Worm (Caenorhabditis elegans) whole organism, L1 larva: ENCODE data around the gene F55C12.6.

Experiments
- C16A3.4 ChIP-seq: fragments of 150-350 bp; optimal IDR thresholded peaks from 2 replicates; lab custom pipeline; 2014; ENCODE audit warnings: missing biosample characterization, missing genetic modification characterization
- C34B4.2 ChIP-seq: sonication (generic microtip); optimal IDR thresholded peaks from 2 replicates; lab custom pipeline; 2017; ENCODE audit warnings: mild to moderate bottlenecking, missing genetic modification characterization, missing compliant biosample characterization
- alr-1 ChIP-seq: fragments of 200-800 bp; sonication (Bioruptor generic); optimal IDR thresholded peaks from 2 replicates; lab custom pipeline; 2018; ENCODE audit warnings: borderline replicate concordance, mild to moderate bottlenecking, missing genetic modification characterization, missing compliant biosample characterization
- blmp-1 ChIP-seq: fragments of 150-350 bp; optimal IDR thresholded peaks from 2 replicates; lab custom pipeline; 2014; ENCODE audit warnings: missing biosample characterization, missing genetic modification characterization
- ceh-90 ChIP-seq: sonication (generic microtip); optimal IDR thresholded peaks from 2 replicates; lab custom pipeline; 2016; ENCODE audit warnings: missing genetic modification characterization, missing compliant biosample characterization
- dpl-1 ChIP-seq, 3 experiments: fragments of 150-350 bp in 2 of 3; sonication (generic microtip) in 1 of 3; optimal IDR thresholded peaks; 2 replicates each; lab custom pipeline; 2014 to 2017; ENCODE audit warnings: missing biosample characterization in 3 of 3, missing genetic modification characterization in 3 of 3, missing genetic modification reagents in 3 of 3
- efl-1 ChIP-seq, 4 experiments: fragments of 150-350 bp; optimal IDR thresholded peaks in 3 of 4; peaks in 1 of 4; 1 replicate in 1 of 4; 2 replicates in 3 of 4; lab custom pipeline; 2014; ENCODE audit warnings: missing biosample characterization in 2 of 4, missing genetic modification characterization in 2 of 4, missing genetic modification reagents in 2 of 4
- efl-3 ChIP-seq: fragments of 200-800 bp; sonication (Bioruptor generic); optimal IDR thresholded peaks from 2 replicates; lab custom pipeline; 2018; ENCODE audit warnings: mild to moderate bottlenecking, missing genetic modification characterization, missing compliant biosample characterization
- egl-27 ChIP-seq, 2 experiments: fragments of 150-350 bp in 1 of 2; sonication (generic microtip); optimal IDR thresholded peaks; 3 replicates each; lab custom pipeline; 2017 to 2018; ENCODE audit warnings: missing biosample characterization in 2 of 2, missing genetic modification characterization in 2 of 2, missing genetic modification reagents in 2 of 2
- elt-2 ChIP-seq: sonication (generic microtip); optimal IDR thresholded peaks from 2 replicates; lab custom pipeline; 2016; ENCODE audit warnings: missing genetic modification characterization, mild to moderate bottlenecking, inconsistent platforms, missing compliant biosample characterization, missing genetic modification reagents
- elt-3 ChIP-seq, 6 experiments: fragments of 150-350 bp in 1 of 6; sonication (generic microtip); optimal IDR thresholded peaks; 2 replicates each; lab custom pipeline; 2017 to 2018; ENCODE audit warnings: missing biosample characterization in 6 of 6, missing genetic modification characterization in 6 of 6, inconsistent platforms in 1 of 6
- grh-1 ChIP-seq: fragments of 200-800 bp; sonication (Bioruptor generic); IDR thresholded peaks from 2 replicates; pipeline ENCODE4 v1.3.6; 2022; ENCODE audit warnings: missing genetic modification reagents, missing genetic modification characterization, missing compliant biosample characterization
- jun-1 ChIP-seq: fragments of 150-350 bp; optimal IDR thresholded peaks from 2 replicates; lab custom pipeline; 2014; ENCODE audit warnings: missing biosample characterization, missing genetic modification reagents, missing genetic modification characterization
- lin-15B ChIP-seq: fragments of 150-350 bp; sonication (generic microtip); optimal IDR thresholded peaks from 3 replicates; lab custom pipeline; 2014; ENCODE audit warnings: missing biosample characterization, missing genetic modification characterization
- lin-35 ChIP-seq, 2 experiments: fragments of 150-350 bp; optimal IDR thresholded peaks; 2 replicates each; lab custom pipeline; 2014; ENCODE audit warnings: missing biosample characterization in 2 of 2, missing genetic modification characterization in 2 of 2, missing genetic modification reagents in 2 of 2
- lin-39 ChIP-seq: fragments of 150-350 bp; optimal IDR thresholded peaks from 2 replicates; lab custom pipeline; 2014; ENCODE audit warnings: missing biosample characterization, missing genetic modification reagents, missing genetic modification characterization
- lsy-2 ChIP-seq, 2 experiments: fragments of 150-350 bp; optimal IDR thresholded peaks; 2 replicates each; lab custom pipeline; 2014; ENCODE audit warnings: missing biosample characterization in 2 of 2, missing genetic modification characterization in 2 of 2
- mef-2 ChIP-seq: fragments of 150-350 bp; optimal IDR thresholded peaks from 2 replicates; lab custom pipeline; 2014; ENCODE audit warnings: missing biosample characterization, missing genetic modification characterization
- mep-1 ChIP-seq: fragments of 150-350 bp; optimal IDR thresholded peaks from 2 replicates; lab custom pipeline; 2014; ENCODE audit warnings: missing biosample characterization, missing genetic modification characterization
- nhr-12 ChIP-seq: sonication (generic microtip); optimal IDR thresholded peaks from 2 replicates; lab custom pipeline; 2017; ENCODE audit warnings: missing biosample characterization, missing genetic modification characterization
- nhr-20 ChIP-seq: sonication (generic microtip); optimal IDR thresholded peaks from 2 replicates; lab custom pipeline; 2016; ENCODE audit warnings: mild to moderate bottlenecking, missing genetic modification characterization, missing compliant biosample characterization
- nhr-237 ChIP-seq: fragments of 150-350 bp; optimal IDR thresholded peaks from 2 replicates; lab custom pipeline; 2014; ENCODE audit warnings: missing biosample characterization, missing genetic modification characterization
- nhr-71 ChIP-seq: sonication (generic microtip); optimal IDR thresholded peaks from 2 replicates; lab custom pipeline; 2016; ENCODE audit warnings: mild to moderate bottlenecking, missing genetic modification characterization, moderate library complexity, missing compliant biosample characterization
- nhr-84 ChIP-seq: sonication (generic microtip); optimal IDR thresholded peaks from 2 replicates; lab custom pipeline; 2017; ENCODE audit warnings: missing biosample characterization, missing genetic modification characterization
- nhr-85 ChIP-seq: sonication (generic microtip); peaks from one replicate; lab custom pipeline; 2016; ENCODE audit warnings: missing genetic modification characterization, inconsistent platforms, missing compliant biosample characterization
- nhr-90 ChIP-seq: sonication (generic microtip); optimal IDR thresholded peaks from 2 replicates; lab custom pipeline; 2016; ENCODE audit warnings: mild to moderate bottlenecking, missing genetic modification characterization, missing compliant biosample characterization; ENCODE audit not compliant: poor library complexity
- pag-3 ChIP-seq: sonication (generic microtip); optimal IDR thresholded peaks from 2 replicates; lab custom pipeline; 2017; ENCODE audit warnings: missing genetic modification characterization, mild to moderate bottlenecking, missing compliant biosample characterization, antibody characterized with exemption, borderline replicate concordance; ENCODE audit not compliant: insufficient read depth
- rnt-1 ChIP-seq: sonication (generic microtip); optimal IDR thresholded peaks from 2 replicates; lab custom pipeline; 2016; ENCODE audit warnings: mild to moderate bottlenecking, missing genetic modification characterization, moderate library complexity, missing compliant biosample characterization
- skn-1 ChIP-seq: fragments of 150-350 bp; optimal IDR thresholded peaks from 2 replicates; lab custom pipeline; 2014; ENCODE audit warnings: missing biosample characterization, missing genetic modification characterization
- snu-23 ChIP-seq: sonication (generic microtip); optimal IDR thresholded peaks from 2 replicates; lab custom pipeline; 2016; ENCODE audit warnings: missing genetic modification characterization, missing compliant biosample characterization
- sptf-1 ChIP-seq: fragments of 150-350 bp; optimal IDR thresholded peaks from 2 replicates; lab custom pipeline; 2014; ENCODE audit warnings: missing biosample characterization, missing genetic modification characterization
- sup-37 ChIP-seq: fragments of 200-800 bp; sonication (Bioruptor generic); optimal IDR thresholded peaks from 2 replicates; lab custom pipeline; 2018; ENCODE audit warnings: mild to moderate bottlenecking, missing genetic modification characterization, missing compliant biosample characterization
- swsn-7 ChIP-seq: sonication (generic microtip); optimal IDR thresholded peaks from 2 replicates; lab custom pipeline; 2016; ENCODE audit warnings: missing genetic modification characterization, missing compliant biosample characterization
- tlp-1 ChIP-seq: fragments of 150-350 bp; optimal IDR thresholded peaks from 2 replicates; lab custom pipeline; 2014; ENCODE audit warnings: missing biosample characterization, missing genetic modification characterization
- unc-130 ChIP-seq: fragments of 150-350 bp; optimal IDR thresholded peaks from 2 replicates; lab custom pipeline; 2017; ENCODE audit warnings: missing biosample characterization, missing genetic modification characterization, inconsistent platforms
- unc-30 ChIP-seq: sonication (generic microtip); optimal IDR thresholded peaks from 2 replicates; lab custom pipeline; 2017; ENCODE audit warnings: missing biosample characterization, missing genetic modification characterization
- unc-62 ChIP-seq: fragments of 150-350 bp; optimal IDR thresholded peaks from 2 replicates; lab custom pipeline; 2014; ENCODE audit warnings: missing biosample characterization, missing genetic modification reagents, missing genetic modification characterization
- unc-86 ChIP-seq: sonication (generic microtip); optimal IDR thresholded peaks from 2 replicates; lab custom pipeline; 2016; ENCODE audit warnings: missing genetic modification characterization, missing compliant biosample characterization
- vab-15 ChIP-seq: sonication (generic microtip); optimal IDR thresholded peaks from 2 replicates; lab custom pipeline; 2017; ENCODE audit warnings: missing genotype, mild to moderate bottlenecking, missing genetic modification characterization, missing compliant biosample characterization
- ztf-4 ChIP-seq: fragments of 150-350 bp; optimal IDR thresholded peaks from 2 replicates; lab custom pipeline; 2014; ENCODE audit warnings: missing biosample characterization, missing genetic modification characterization

Gene F55C12.6

DNA sequence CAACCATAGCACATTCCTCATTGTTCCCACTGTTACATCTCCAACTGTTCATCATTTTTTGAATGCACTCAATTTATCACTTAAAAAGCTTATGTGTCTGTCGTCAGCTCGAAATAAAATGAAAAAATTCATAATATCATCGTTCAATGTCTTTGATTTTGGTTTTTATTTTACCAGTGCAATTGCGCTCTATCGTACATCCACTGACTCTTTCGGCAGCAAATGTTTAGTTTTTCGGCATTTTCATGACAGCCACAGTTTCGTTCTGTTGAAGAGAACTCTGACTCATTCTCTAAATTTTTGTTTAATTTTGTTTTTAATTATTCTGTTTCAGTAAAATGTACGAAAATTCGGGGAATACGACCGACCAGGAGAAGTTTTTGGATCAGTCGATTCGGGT, 31.5 kb upstream of the F55C12.6 start, which contains the start of gene vps-35:
Gene vps-35 (plus strand): TSS at position 335 of the 400 bp plus-strand sequence.
- TF ChIP-seq elt-3 (tag; optimal IDR thresholded peaks at IDR 0.05; lab: Kevin White, UChicago): no peak
- no peak for TF ChIP-seq egl-27 (tag; optimal IDR thresholded peaks at IDR 0.05; lab: Kevin White, UChicago)
- TF ChIP-seq C16A3.4 (tag; lab: Kevin White, UChicago): peak; percentile 47
- TF ChIP-seq lin-39 (tag; lab: Kevin White, UChicago): no peak
- peak; percentile 40 for TF ChIP-seq pag-3 (tag; lab: Kevin White, UChicago)
- peak; percentile 9 for TF ChIP-seq nhr-71 (tag; lab: Kevin White, UChicago)
- TF ChIP-seq skn-1: peak; percentile 32
- peak; percentile 64 for TF ChIP-seq blmp-1 (tag; lab: Kevin White, UChicago)
- TF ChIP-seq nhr-85: peak; percentile 70
- peak; percentile 31 to 70 for TF ChIP-seq lin-35 (GFP tag; optimal IDR thresholded peaks at IDR 0.05; lab: Kevin White, UChicago)
- peak; percentile 26 for TF ChIP-seq snu-23 (GFP tag; lab: Kevin White, UChicago)
- TF ChIP-seq grh-1 (GFP tag; lab: Robert Waterston, UW): no peak
- TF ChIP-seq lsy-2 (tag; optimal IDR thresholded peaks at IDR 0.05; lab: Kevin White, UChicago): peak; percentile 19 to 62
- TF ChIP-seq lin-15B (tag; lab: Kevin White, UChicago): peak; percentile 4
- TF ChIP-seq nhr-12 (tag; lab: Kevin White, UChicago): no peak
- TF ChIP-seq efl-1 (optimal IDR thresholded peaks at IDR 0.05; lab: Kevin White, UChicago): peak; percentile 45 to 49
- peak; percentile 40 to 91 for TF ChIP-seq efl-1 (GFP tag; optimal IDR thresholded peaks at IDR 0.05 in 1 of 2; lab: Kevin White, UChicago)
- TF ChIP-seq mep-1 (tag; lab: Kevin White, UChicago): peak; percentile 24
- peak; percentile 32 for TF ChIP-seq nhr-20 (tag; lab: Kevin White, UChicago)
- TF ChIP-seq dpl-1 (GFP tag; optimal IDR thresholded peaks at IDR 0.05; lab: Kevin White, UChicago): peak in 2 of 3 experiments; percentile 49 to 58
- TF ChIP-seq, all 84 proteins: peak for 14

ce11 chrII:5906274-5906673, 30.3 kb upstream of the F55C12.6 start, which contains the start of gene F59G1.8:
F59G1.8 (plus strand) TSS chrII:5906566.
- TF ChIP-seq vab-15 (no peak), C34B4.2 (tag; lab: Kevin White, UChicago) (no peak), grh-1 (GFP tag; lab: Robert Waterston, UW) (no peak), nhr-12 (tag; lab: Kevin White, UChicago) (no peak), nhr-20 (tag; lab: Kevin White, UChicago) (no peak), unc-130 (no peak), lin-39 (tag; lab: Kevin White, UChicago) (no peak)

DNA sequence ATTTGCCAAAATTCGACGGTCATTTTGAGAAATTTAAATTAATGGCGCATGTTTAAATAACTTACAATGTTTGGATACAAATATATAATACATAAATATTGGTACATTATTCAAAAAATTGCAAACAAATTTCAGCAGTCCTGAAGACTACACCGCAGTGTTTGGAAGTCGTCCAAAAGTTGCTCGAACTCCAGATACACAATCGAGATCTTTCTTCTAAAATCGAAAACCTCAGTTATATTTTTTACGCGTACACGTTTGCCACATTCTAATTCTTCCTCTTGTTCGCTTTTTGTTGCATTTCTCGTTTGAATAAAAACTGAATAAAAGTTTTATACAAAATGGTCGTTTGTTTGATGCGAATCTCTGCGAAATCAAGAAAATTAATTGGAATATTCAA, 28.3 kb upstream of the F55C12.6 start, which contains the start of gene tsp-18:
Gene tsp-18 (plus strand): TSS at position 301 of the 400 bp plus-strand sequence.
- TF ChIP-seq tlp-1 (tag; lab: Kevin White, UChicago): no peak
- no peak for TF ChIP-seq nhr-84 (tag; lab: Kevin White, UChicago)
- no peak for TF ChIP-seq unc-86 (tag; lab: Kevin White, UChicago)
- TF ChIP-seq grh-1 (GFP tag; lab: Robert Waterston, UW): no peak
- TF ChIP-seq unc-62 (GFP tag; lab: Kevin White, UChicago): no peak
- no peak for TF ChIP-seq sptf-1
- no peak for TF ChIP-seq efl-3
- no peak for TF ChIP-seq mep-1 (tag; lab: Kevin White, UChicago)
- TF ChIP-seq swsn-7 (tag; lab: Kevin White, UChicago): no peak
- TF ChIP-seq jun-1 (tag; lab: Kevin White, UChicago): no peak
- no peak for TF ChIP-seq alr-1

- TF ChIP-seq unc-30 (tag; lab: Kevin White, UChicago) (no peak), mef-2 (tag; lab: Kevin White, UChicago) (no peak), nhr-237 (tag; lab: Kevin White, UChicago) (no peak), rnt-1 (tag; lab: Kevin White, UChicago) (no peak), vab-15 (no peak), nhr-90 (no peak), sptf-1 (no peak), sup-37 (GFP tag; lab: Kevin White, UChicago) (no peak), ztf-4 (tag; lab: Kevin White, UChicago) (no peak), ceh-90 (no peak), elt-2 (tag; lab: Kevin White, UChicago) (no peak), nhr-84 (tag; lab: Kevin White, UChicago) (no peak)
These were observed 26.2 kb upstream of the F55C12.6 start for ce11 chrII:5902139-5902538.
